Worm (Caenorhabditis elegans): ENCODE data around the gene mdh-2.
A peak's percentile ranks its signal among the peaks of the same experiment; 100 is the strongest.

mdh-2 gene

ce11 chrIII:6608101-6608672 is at the start of gene mdh-2, which contains the start of gene F20H11.4:
mdh-2 (minus strand) TSS chrIII:6608106.
F20H11.4 (plus strand) TSS chrIII:6608622.
- TF ChIP-seq pqm-1 (tag; optimal IDR thresholded peaks at IDR 0.05), result no peak
- TF ChIP-seq lin-29 (GFP tag; IDR thresholded peaks at IDR 0.05), result no peak
- peak; percentile 18 for TF ChIP-seq ztf-7 (tag; optimal IDR thresholded peaks at IDR 0.05)
- TF ChIP-seq lin-38 (GFP tag; IDR thresholded peaks at IDR 0.05), result peak; percentile 78
- no peak for TF ChIP-seq duxl-1 (tag; optimal IDR thresholded peaks at IDR 0.05; ENCODE audit: poor library complexity)
- TF ChIP-seq ceh-44 (GFP tag; IDR thresholded peaks at IDR 0.05), result no peak
- TF ChIP-seq aly-2 (tag; optimal IDR thresholded peaks at IDR 0.05), result no peak
- TF ChIP-seq mes-2 (tag; optimal IDR thresholded peaks at IDR 0.05; ENCODE audit: poor library complexity, severe bottlenecking), result peak; percentile 87
- no peak for TF ChIP-seq Y48G9A.11 (GFP tag; IDR thresholded peaks at IDR 0.05)
- peak; percentile 95 for TF ChIP-seq dpl-1 (GFP tag; optimal IDR thresholded peaks at IDR 0.05)
- no peak for TF ChIP-seq nhr-48 (tag; optimal IDR thresholded peaks at IDR 0.05)
- TF ChIP-seq nhr-42 (GFP tag; IDR thresholded peaks at IDR 0.05), result no peak
- TF ChIP-seq zfp-3 (GFP tag; conservative IDR thresholded peaks at IDR 0.05), result no peak
- TF ChIP-seq ceh-82 (tag; optimal IDR thresholded peaks at IDR 0.05), result no peak
- no peak for TF ChIP-seq skn-1 (tag; optimal IDR thresholded peaks at IDR 0.05)
- no peak for TF ChIP-seq snpc-4 (tag; optimal IDR thresholded peaks at IDR 0.05)
- no peak for TF ChIP-seq mdt-29 (GFP tag; IDR thresholded peaks at IDR 0.05)
- TF ChIP-seq ZK337.2 (GFP tag; IDR thresholded peaks at IDR 0.05), result no peak
- TF ChIP-seq ces-1 (GFP tag; optimal IDR thresholded peaks at IDR 0.05), result no peak
- no peak for TF ChIP-seq nhr-41 (GFP tag; IDR thresholded peaks at IDR 0.05)
- no peak for TF ChIP-seq ceh-62 (tag; optimal IDR thresholded peaks at IDR 0.05)
- TF ChIP-seq aha-1 (tag), result peak; percentile 69
- peak; percentile 84 for TF ChIP-seq dve-1 (tag; optimal IDR thresholded peaks at IDR 0.05; ENCODE audit: insufficient read depth)
- peak; percentile 34 for TF ChIP-seq nhr-11 (tag; optimal IDR thresholded peaks at IDR 0.05)
- TF ChIP-seq lir-3 (tag; optimal IDR thresholded peaks at IDR 0.05), result no peak
- no peak for TF ChIP-seq sdz-12 (GFP tag; optimal IDR thresholded peaks at IDR 0.05)
- no peak for TF ChIP-seq nhr-10 (tag; optimal IDR thresholded peaks at IDR 0.05)
- TF ChIP-seq ama-1 (optimal IDR thresholded peaks at IDR 0.05), result peak; percentile 7
- TF ChIP-seq nhr-237 (tag; optimal IDR thresholded peaks at IDR 0.05), result no peak
- peak in 1 of 2 experiments; percentile 9 for TF ChIP-seq ZK546.5 (tag; optimal IDR thresholded peaks at IDR 0.05)
- peak; percentile 87 for TF ChIP-seq mep-1 (tag; optimal IDR thresholded peaks at IDR 0.05)
- no peak for TF ChIP-seq F10B5.3 (tag; optimal IDR thresholded peaks at IDR 0.05)
- no peak for TF ChIP-seq daf-8 (GFP tag; IDR thresholded peaks at IDR 0.05)
- TF ChIP-seq fkh-10 (GFP tag; optimal IDR thresholded peaks at IDR 0.05), result peak; percentile 13
- no peak for TF ChIP-seq daf-19 (GFP tag; conservative IDR thresholded peaks at IDR 0.05)
- peak; percentile 36 for TF ChIP-seq nhr-25 (tag; optimal IDR thresholded peaks at IDR 0.05; ENCODE audit: borderline replicate concordance, insufficient read depth)
- TF ChIP-seq arid-1 (GFP tag; conservative IDR thresholded peaks at IDR 0.05), result no peak
- TF ChIP-seq tra-1 (GFP tag; IDR thresholded peaks at IDR 0.05), result no peak
- no peak for TF ChIP-seq D1046.2 (GFP tag; IDR thresholded peaks at IDR 0.05)
- TF ChIP-seq egl-27 (tag; optimal IDR thresholded peaks at IDR 0.05), result no peak
- TF ChIP-seq hif-1 (tag; optimal IDR thresholded peaks at IDR 0.05), result peak in 1 of 2 experiments; percentile 48
- no peak for TF ChIP-seq dmd-9 (GFP tag; IDR thresholded peaks at IDR 0.05)
- peak; percentile 40; the same call in 1 of the 2 replicates for TF ChIP-seq hmg-1.1 (GFP tag; IDR thresholded peaks at IDR 0.05)
- peak; percentile 59 for TF ChIP-seq nhr-6 (tag; optimal IDR thresholded peaks at IDR 0.05)
- TF ChIP-seq unc-62 (GFP tag; optimal IDR thresholded peaks at IDR 0.05 in 1 of 2), result no peak
- TF ChIP-seq unc-62 (tag; optimal IDR thresholded peaks at IDR 0.05), result no peak
- peak; percentile 18 for TF ChIP-seq nhr-28 (tag; optimal IDR thresholded peaks at IDR 0.05)
- no peak for TF ChIP-seq nhr-76 (tag; optimal IDR thresholded peaks at IDR 0.05)
- peak; percentile 28; the same call in 1 of the 2 replicates for TF ChIP-seq dmd-6 (GFP tag; IDR thresholded peaks at IDR 0.05)
- no peak for TF ChIP-seq cey-2 (tag; optimal IDR thresholded peaks at IDR 0.05; ENCODE audit: borderline replicate concordance, insufficient read depth)
- no peak for TF ChIP-seq attf-4 (tag; optimal IDR thresholded peaks at IDR 0.05)
- no peak for TF ChIP-seq snpc-1.2 (GFP tag; IDR thresholded peaks at IDR 0.05)

Measured in whole organism, L4 larva.